Fruit fly (Drosophila melanogaster) whole organism, embryonic: ENCODE data around the gene CG4972.

ENCODE experiments used
- Bdp1 ChIP-seq: fragments of 200-800 bp; sonication (Bioruptor generic); optimal IDR thresholded peaks from 3 replicates; lab custom pipeline; 2016; ENCODE audit warnings: missing biosample characterization, missing genetic modification characterization
- Bgb ChIP-seq: fragments of 200-800 bp; sonication (Bioruptor generic); IDR thresholded peaks from 2 replicates; pipeline ENCODE4 v1.3.6; 2022; ENCODE audit warnings: missing biosample characterization, missing genetic modification characterization; ENCODE audit not compliant: partially characterized antibody
- CG10321 ChIP-seq: fragments of 200-800 bp; sonication (Bioruptor generic); IDR thresholded peaks from 2 replicates; pipeline ENCODE4 v1.3.6; 2022; ENCODE audit warnings: missing biosample characterization, missing genetic modification characterization
- CG10565 ChIP-seq: fragments of 200-800 bp; sonication (Bioruptor generic); optimal IDR thresholded peaks from 3 replicates; lab custom pipeline; 2016; ENCODE audit warnings: missing biosample characterization, mild to moderate bottlenecking, missing genetic modification characterization
- CG12744 ChIP-seq: fragments of 200-800 bp; sonication (Bioruptor generic); optimal IDR thresholded peaks from 2 replicates; lab custom pipeline; 2016; ENCODE audit warnings: missing biosample characterization, missing genetic modification characterization
- CG12942 ChIP-seq: fragments of 200-800 bp; sonication (Bioruptor generic); optimal IDR thresholded peaks from 3 replicates; lab custom pipeline; 2016; ENCODE audit warnings: missing biosample characterization, missing genetic modification characterization
- CG13296 ChIP-seq: fragments of 200-800 bp; sonication (Bioruptor generic); optimal IDR thresholded peaks from 3 replicates; lab custom pipeline; 2018; ENCODE audit warnings: missing biosample characterization, mild to moderate bottlenecking, missing genetic modification characterization
- CG14860 ChIP-seq: fragments of 200-800 bp; sonication (Bioruptor generic); IDR thresholded peaks from 3 replicates; pipeline ENCODE4 v1.3.6; 2022; ENCODE audit warnings: missing biosample characterization, missing genetic modification characterization; ENCODE audit not compliant: partially characterized antibody
- CG1602 ChIP-seq: fragments of 200-800 bp; sonication (Bioruptor generic); optimal IDR thresholded peaks from 3 replicates; lab custom pipeline; 2016; ENCODE audit warnings: missing biosample characterization, missing genetic modification characterization
- CG16815 ChIP-seq: fragments of 200-800 bp; sonication (Bioruptor generic); optimal IDR thresholded peaks from 3 replicates; lab custom pipeline; 2017; ENCODE audit warnings: missing biosample characterization, mild to moderate bottlenecking, missing genetic modification characterization
- CG16863 ChIP-seq: fragments of 200-800 bp; sonication (Bioruptor generic); optimal IDR thresholded peaks from 3 replicates; lab custom pipeline; 2016; ENCODE audit warnings: missing biosample characterization, missing genetic modification characterization
- CG18619 ChIP-seq: fragments of 200-800 bp; sonication (Bioruptor generic); optimal IDR thresholded peaks from 3 replicates; lab custom pipeline; 2017; ENCODE audit warnings: missing biosample characterization, mild to moderate bottlenecking, missing genetic modification characterization
- CG30403 ChIP-seq: fragments of 200-800 bp; sonication (Bioruptor generic); optimal IDR thresholded peaks from 3 replicates; lab custom pipeline; 2016; ENCODE audit warnings: missing biosample characterization, missing genetic modification characterization
- CG31388 ChIP-seq: fragments of 200-800 bp; sonication (Bioruptor generic); optimal IDR thresholded peaks from 2 replicates; lab custom pipeline; 2016; ENCODE audit warnings: missing biosample characterization, missing genetic modification characterization
- CG3838 ChIP-seq: fragments of 200-800 bp; sonication (Bioruptor generic); optimal IDR thresholded peaks from 3 replicates; lab custom pipeline; 2016; ENCODE audit warnings: missing biosample characterization, missing genetic modification characterization
- CG43689 ChIP-seq: fragments of 200-800 bp; sonication (Bioruptor generic); IDR thresholded peaks from 2 replicates; pipeline ENCODE4 v1.3.6; 2022; ENCODE audit warnings: missing biosample characterization, missing genetic modification characterization
- CG4854 ChIP-seq: fragments of 200-800 bp; sonication (Bioruptor generic); optimal IDR thresholded peaks from 2 replicates; lab custom pipeline; 2016; ENCODE audit warnings: missing biosample characterization, missing genetic modification characterization, inconsistent platforms
- CG5180 ChIP-seq: fragments of 200-800 bp; sonication (Bioruptor generic); optimal IDR thresholded peaks from 3 replicates; lab custom pipeline; 2017; ENCODE audit warnings: missing biosample characterization, missing genetic modification characterization, mild to moderate bottlenecking, moderate library complexity, missing genetic modification reagents
- CG6175 ChIP-seq: fragments of 200-800 bp; sonication (Bioruptor generic); IDR thresholded peaks from 3 replicates; pipeline ENCODE4 v1.3.6; 2022; ENCODE audit warnings: missing biosample characterization, missing genetic modification characterization
- CG7928 ChIP-seq: fragments of 200-800 bp; sonication (Bioruptor generic); optimal IDR thresholded peaks from 2 replicates; lab custom pipeline; 2017; ENCODE audit warnings: missing biosample characterization, mild to moderate bottlenecking, missing genetic modification characterization
- CG8359 ChIP-seq: fragments of 200-800 bp; sonication (Bioruptor generic); optimal IDR thresholded peaks from 2 replicates; lab custom pipeline; 2017; ENCODE audit warnings: missing biosample characterization, mild to moderate bottlenecking, missing genetic modification characterization, borderline replicate concordance
- CG8924 ChIP-seq: fragments of 200-800 bp; optimal IDR thresholded peaks from 3 replicates; lab custom pipeline; 2019; ENCODE audit warnings: missing biosample characterization, mild to moderate bottlenecking, missing genetic modification characterization, moderate library complexity
- CG8944 ChIP-seq: fragments of 200-800 bp; sonication (Bioruptor generic); optimal IDR thresholded peaks from 3 replicates; lab custom pipeline; 2016; ENCODE audit warnings: missing biosample characterization, missing genetic modification characterization
- CG9215 ChIP-seq: fragments of 200-800 bp; sonication (Bioruptor generic); IDR thresholded peaks from 2 replicates; pipeline ENCODE4 v1.3.6; 2022; ENCODE audit warnings: missing biosample characterization, missing genetic modification characterization
- CG9609 ChIP-seq: fragments of 200-800 bp; sonication (Bioruptor generic); optimal IDR thresholded peaks from 3 replicates; lab custom pipeline; 2016; ENCODE audit warnings: missing biosample characterization, missing genetic modification characterization
- CoRest ChIP-seq: fragments of 200-800 bp; sonication (Bioruptor generic); optimal IDR thresholded peaks from 3 replicates; lab custom pipeline; 2018; ENCODE audit warnings: missing biosample characterization, mild to moderate bottlenecking, missing genetic modification characterization, moderate library complexity
- Ets65A ChIP-seq: fragments of 200-800 bp; sonication (Bioruptor generic); peaks from one replicate; lab custom pipeline; 2016; ENCODE audit warnings: missing biosample characterization, missing genetic modification characterization
- Fer3 ChIP-seq: fragments of 200-800 bp; sonication (Bioruptor generic); optimal IDR thresholded peaks from 2 replicates; lab custom pipeline; 2018; ENCODE audit warnings: missing biosample characterization, mild to moderate bottlenecking, missing genetic modification characterization, moderate library complexity
- Gsc ChIP-seq: fragments of 200-800 bp; sonication (Bioruptor generic); IDR thresholded peaks from 2 replicates; pipeline ENCODE4 v1.3.6; 2022; ENCODE audit warnings: missing biosample characterization, missing genetic modification characterization
- Hey ChIP-seq: fragments of 200-800 bp; sonication (Bioruptor generic); optimal IDR thresholded peaks from 3 replicates; lab custom pipeline; 2018; ENCODE audit warnings: missing biosample characterization, mild to moderate bottlenecking, missing genetic modification characterization
- Mad ChIP-seq: fragments of 200-800 bp; sonication (Bioruptor generic); optimal IDR thresholded peaks from 2 replicates; lab custom pipeline; 2016; ENCODE audit warnings: missing biosample characterization, missing genetic modification characterization
- Mes4 ChIP-seq: fragments of 200-800 bp; sonication (Bioruptor generic); optimal IDR thresholded peaks from 2 replicates; lab custom pipeline; 2016; ENCODE audit warnings: missing biosample characterization, missing genetic modification characterization
- Sox100B ChIP-seq: fragments of 200-800 bp; sonication (Bioruptor generic); optimal IDR thresholded peaks from 3 replicates; lab custom pipeline; 2018; ENCODE audit warnings: missing biosample characterization, mild to moderate bottlenecking, missing genetic modification characterization
- Trl ChIP-seq, 3 experiments: fragments of >200 bp in 2 of 3; fragments of 200-800 bp in 1 of 3; sonication (Bioruptor generic) in 1 of 3; optimal IDR thresholded peaks; 2 replicates in 1 of 3; 3 replicates in 2 of 3; lab custom pipeline; 2016 to 2017; ENCODE audit warnings: missing biosample characterization in 1 of 3, missing genetic modification characterization in 1 of 3
- Vsx1 ChIP-seq: fragments of 200-800 bp; sonication (Bioruptor generic); optimal IDR thresholded peaks from 2 replicates; lab custom pipeline; 2017; ENCODE audit warnings: missing biosample characterization, mild to moderate bottlenecking, missing genetic modification characterization, missing genetic modification reagents
- Xrp1 ChIP-seq: fragments of 200-800 bp; sonication (Bioruptor generic); IDR thresholded peaks from 2 replicates; pipeline ENCODE4 v1.3.6; 2022; ENCODE audit warnings: missing biosample characterization, missing genetic modification characterization
- az2 ChIP-seq: fragments of 200-800 bp; sonication (Bioruptor generic); optimal IDR thresholded peaks from 3 replicates; lab custom pipeline; 2016; ENCODE audit warnings: missing biosample characterization, missing genetic modification characterization
- bigmax ChIP-seq: fragments of 200-800 bp; sonication (Bioruptor generic); optimal IDR thresholded peaks from 2 replicates; lab custom pipeline; 2018; ENCODE audit warnings: missing biosample characterization, mild to moderate bottlenecking, missing genetic modification characterization
- bowl ChIP-seq: fragments of 200-800 bp; sonication (Bioruptor generic); IDR thresholded peaks from 2 replicates; pipeline ENCODE4 v1.3.6; 2022; ENCODE audit warnings: missing biosample characterization, missing genetic modification characterization
- chif ChIP-seq, 2 experiments: fragments of 200-800 bp; sonication (Bioruptor generic); optimal IDR thresholded peaks; 3 replicates each; lab custom pipeline; 2016; ENCODE audit warnings: missing biosample characterization in 2 of 2, missing genetic modification characterization in 2 of 2
- dmrt11E ChIP-seq: fragments of 200-800 bp; sonication (Bioruptor generic); optimal IDR thresholded peaks from 3 replicates; lab custom pipeline; 2018; ENCODE audit warnings: missing biosample characterization, mild to moderate bottlenecking, missing genetic modification characterization, moderate library complexity
- fd64A ChIP-seq: fragments of 200-800 bp; sonication (Bioruptor generic); optimal IDR thresholded peaks from 3 replicates; lab custom pipeline; 2018; ENCODE audit warnings: missing biosample characterization, mild to moderate bottlenecking, missing genetic modification characterization
- fu2 ChIP-seq: fragments of 200-800 bp; sonication (Bioruptor generic); optimal IDR thresholded peaks from 2 replicates; lab custom pipeline; 2016; ENCODE audit warnings: missing biosample characterization, missing genetic modification characterization
- gro ChIP-seq: fragments of 200-800 bp; sonication (Bioruptor generic); optimal IDR thresholded peaks from 2 replicates; lab custom pipeline; 2016; ENCODE audit warnings: missing biosample characterization, missing genetic modification characterization
- hb ChIP-seq: fragments of 200-800 bp; sonication (Bioruptor generic); IDR thresholded peaks from 3 replicates; pipeline ENCODE4 v1.3.6; 2022; ENCODE audit warnings: missing biosample characterization, missing genetic modification characterization; ENCODE audit not compliant: partially characterized antibody
- lmd ChIP-seq: fragments of 200-800 bp; sonication (Bioruptor generic); IDR thresholded peaks from 2 replicates; pipeline ENCODE4 v1.3.6; 2022; ENCODE audit warnings: missing biosample characterization, missing genetic modification characterization
- pho ChIP-seq: fragments of 200-800 bp; sonication (Bioruptor generic); optimal IDR thresholded peaks from 2 replicates; lab custom pipeline; 2016; ENCODE audit warnings: missing biosample characterization, missing genetic modification characterization
- schlank ChIP-seq: fragments of 200-800 bp; sonication (Bioruptor generic); optimal IDR thresholded peaks from 2 replicates; lab custom pipeline; 2018; ENCODE audit warnings: missing biosample characterization, mild to moderate bottlenecking, missing genetic modification characterization
- seq ChIP-seq: fragments of 200-800 bp; sonication (Bioruptor generic); IDR thresholded peaks from 2 replicates; pipeline ENCODE4 v1.3.6; 2022; ENCODE audit warnings: missing biosample characterization, missing genetic modification characterization
- shn ChIP-seq: fragments of 200-800 bp; sonication (Bioruptor generic); optimal IDR thresholded peaks from 3 replicates; lab custom pipeline; 2016; ENCODE audit warnings: missing biosample characterization, missing genetic modification characterization
- stwl ChIP-seq: fragments of 200-800 bp; sonication (Bioruptor generic); optimal IDR thresholded peaks from 3 replicates; lab custom pipeline; 2018; ENCODE audit warnings: missing biosample characterization, mild to moderate bottlenecking, missing genetic modification characterization, moderate library complexity

CG4972 gene

DNA sequence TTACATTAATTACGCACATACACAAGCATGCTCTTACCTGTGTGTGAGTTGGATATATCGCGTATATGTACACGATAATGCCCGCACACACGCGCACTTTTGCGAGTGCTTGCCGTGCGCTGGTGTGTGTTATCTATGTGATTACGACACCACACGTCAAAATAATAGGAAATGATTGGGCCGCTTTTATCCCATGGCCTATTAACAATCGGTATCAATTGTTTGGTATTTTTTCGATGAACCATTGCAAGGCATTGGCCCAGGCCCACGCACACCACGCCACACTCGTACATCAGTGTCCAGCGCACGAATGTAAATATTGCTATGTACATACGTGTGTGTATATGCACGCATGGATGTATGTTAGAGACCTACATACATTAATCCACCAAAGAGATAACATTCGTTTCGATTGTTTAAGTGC lies 20.3 kb downstream of the CG4972 start (continued):
- TF ChIP-seq Mes4 (GFP tag; lab: Kevin White, UChicago) (no peak), CG14860 (GFP tag; lab: Robert Waterston, UW) (no peak), Ets65A (GFP tag; lab: Kevin White, UChicago) (no peak), CG4854 (GFP tag; lab: Kevin White, UChicago) (peak; percentile 32), schlank (tag; lab: Kevin White, UChicago) (peak; percentile 69), CG1602 (GFP tag; lab: Kevin White, UChicago) (no peak), CG12942 (GFP tag; lab: Kevin White, UChicago) (peak; percentile 6), hb (no peak), CG5180 (GFP tag; lab: Kevin White, UChicago) (peak; percentile 65), CoRest (tag; lab: Kevin White, UChicago) (peak; percentile 10), bowl (GFP tag; lab: Robert Waterston, UW) (no peak; the same call in 1 of the 2 replicates), dmrt11E (peak; percentile 25), CG9215 (GFP tag; lab: Robert Waterston, UW) (no peak), seq (GFP tag; lab: Robert Waterston, UW) (no peak), stwl (tag; lab: Kevin White, UChicago) (peak; percentile 65), CG10565 (GFP tag; lab: Kevin White, UChicago) (no peak), CG30403 (GFP tag; lab: Kevin White, UChicago) (peak; percentile 13), Vsx1 (GFP tag; lab: Kevin White, UChicago) (peak; percentile 75), CG13296 (GFP tag; lab: Kevin White, UChicago) (peak; percentile 90), CG12744 (GFP tag; lab: Kevin White, UChicago) (no peak), CG18619 (GFP tag; lab: Kevin White, UChicago) (peak; percentile 17), CG9609 (GFP tag; lab: Kevin White, UChicago) (peak; percentile 26), fd64A (GFP tag; lab: Kevin White, UChicago) (no peak), CG8924 (tag; lab: Kevin White, UChicago) (peak; percentile 82), shn (peak; percentile 57), lmd (GFP tag; lab: Robert Waterston, UW) (no peak), CG8359 (GFP tag; lab: Kevin White, UChicago) (no peak), Gsc (GFP tag; lab: Robert Waterston, UW) (no peak), fu2 (GFP tag; lab: Kevin White, UChicago) (peak; percentile 21), CG43689 (GFP tag; lab: Robert Waterston, UW) (no peak), Bgb (GFP tag; lab: Robert Waterston, UW) (peak; percentile 74), Sox100B (GFP tag; lab: Kevin White, UChicago) (peak; percentile 77), az2 (no peak), CG10321 (GFP tag; lab: Robert Waterston, UW) (no peak), chif (GFP tag; optimal IDR thresholded peaks at IDR 0.05; lab: Kevin White, UChicago) (peak in 1 of 2 experiments; percentile 41), bigmax (peak; percentile 57), Trl (optimal IDR thresholded peaks at IDR 0.05; lab: Kevin White, UChicago) (peak in 1 of 2 experiments; percentile 31), Trl (GFP tag; optimal IDR thresholded peaks at IDR 0.05; lab: Kevin White, UChicago) (peak; percentile 45), CG6175 (GFP tag; lab: Robert Waterston, UW) (no peak), CG8944 (no peak), CG3838 (GFP tag; lab: Kevin White, UChicago) (no peak), CG31388 (GFP tag; lab: Kevin White, UChicago) (no peak), Bdp1 (GFP tag; lab: Kevin White, UChicago) (no peak), pho (GFP tag; lab: Kevin White, UChicago) (peak; percentile 18), Xrp1 (GFP tag; lab: Robert Waterston, UW) (peak; percentile 67), CG16863 (peak; percentile 15), Mad (no peak), CG16815 (GFP tag; lab: Kevin White, UChicago) (no peak), CG7928 (no peak), Hey (tag; lab: Kevin White, UChicago) (no peak), gro (peak; percentile 82), Fer3 (peak; percentile 63)
